Worm (Caenorhabditis elegans): ENCODE results near the gene T05C1.1.

DNA sequence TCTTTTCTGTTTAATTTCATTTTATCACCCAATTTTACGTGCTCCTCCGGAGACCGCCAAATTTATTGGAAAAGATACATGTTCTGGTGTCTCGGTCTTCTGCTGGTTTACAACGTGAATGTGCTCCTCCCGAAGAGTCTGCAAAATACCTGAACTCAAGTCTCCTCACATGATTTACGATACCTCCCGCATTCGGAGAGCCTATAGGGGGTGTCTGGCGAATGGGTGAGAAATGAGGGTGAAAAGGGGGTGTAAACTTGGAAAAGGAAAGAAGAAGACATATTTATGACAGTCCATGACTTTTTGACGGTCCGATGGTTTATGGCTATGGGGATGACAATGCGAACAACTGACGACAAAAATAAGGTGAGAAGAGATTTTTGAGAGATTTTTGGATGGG is 37.9 kb downstream of the T05C1.1 start:
- TF ChIP-seq lin-39 (tag; optimal IDR thresholded peaks at IDR 0.05) (no peak), ama-1 (optimal IDR thresholded peaks at IDR 0.05) (no peak), unc-62 (GFP tag; optimal IDR thresholded peaks at IDR 0.05) (no peak), nhr-77 (tag; optimal IDR thresholded peaks at IDR 0.05) (no peak), nhr-10 (tag; optimal IDR thresholded peaks at IDR 0.05) (no peak), ceh-82 (tag; optimal IDR thresholded peaks at IDR 0.05) (no peak)

All from whole organism, L2 larva.